Worm (Caenorhabditis elegans) whole organism, mixed stage, embryonic: ENCODE results near the gene W06A11.1.

Source experiments
- M03D4.4 ChIP-seq: sonication (generic microtip); optimal IDR thresholded peaks from 2 replicates; lab custom pipeline; 2017; ENCODE audit warnings: mild to moderate bottlenecking, missing genetic modification characterization, missing compliant biosample characterization
- bed-3 ChIP-seq: fragments of 200-800 bp; sonication (Bioruptor generic); optimal IDR thresholded peaks from 3 replicates; lab custom pipeline; 2018; ENCODE audit warnings: mild to moderate bottlenecking, missing genetic modification characterization, moderate library complexity, missing compliant biosample characterization
- blmp-1 ChIP-seq: fragments of 150-350 bp; optimal IDR thresholded peaks from 2 replicates; lab custom pipeline; 2014; ENCODE audit warnings: missing biosample characterization, missing genetic modification characterization
- ceh-39 ChIP-seq: fragments of 150-350 bp; optimal IDR thresholded peaks from 2 replicates; lab custom pipeline; 2014; ENCODE audit warnings: missing biosample characterization, missing genetic modification characterization
- ceh-43 ChIP-seq: fragments of 200-800 bp; sonication (Bioruptor generic); optimal IDR thresholded peaks from 2 replicates; lab custom pipeline; 2018; ENCODE audit warnings: mild to moderate bottlenecking, missing genetic modification characterization, moderate library complexity, missing compliant biosample characterization
- ceh-83 ChIP-seq: fragments of 200-800 bp; sonication (Bioruptor generic); optimal IDR thresholded peaks from 2 replicates; lab custom pipeline; 2018; ENCODE audit warnings: mild to moderate bottlenecking, missing genetic modification characterization, missing compliant biosample characterization
- ces-1 ChIP-seq: fragments of 150-350 bp; optimal IDR thresholded peaks from 2 replicates; lab custom pipeline; 2014; ENCODE audit warnings: missing biosample characterization, missing genetic modification reagents, missing genetic modification characterization
- cnd-1 ChIP-seq: fragments of 200-800 bp; sonication (Bioruptor generic); optimal IDR thresholded peaks from 2 replicates; lab custom pipeline; 2018; ENCODE audit warnings: mild to moderate bottlenecking, missing genetic modification characterization, missing compliant biosample characterization
- drap-1 ChIP-seq: fragments of 200-800 bp; sonication (Bioruptor generic); optimal IDR thresholded peaks from 3 replicates; lab custom pipeline; 2018; ENCODE audit warnings: mild to moderate bottlenecking, missing genetic modification characterization, missing compliant biosample characterization
- elt-1 ChIP-seq: sonication (generic microtip); optimal IDR thresholded peaks from 2 replicates; lab custom pipeline; 2017; ENCODE audit warnings: missing genetic modification characterization, mild to moderate bottlenecking, missing compliant biosample characterization, antibody characterized with exemption, moderate library complexity, borderline replicate concordance; ENCODE audit not compliant: insufficient read depth
- flh-1 ChIP-seq: fragments of 200-800 bp; sonication (Bioruptor generic); optimal IDR thresholded peaks from 2 replicates; lab custom pipeline; 2018; ENCODE audit warnings: mild to moderate bottlenecking, missing genetic modification characterization, moderate library complexity, missing compliant biosample characterization
- ham-2 ChIP-seq: fragments of 200-800 bp; sonication (Bioruptor generic); optimal IDR thresholded peaks from 2 replicates; lab custom pipeline; 2018; ENCODE audit warnings: mild to moderate bottlenecking, missing genetic modification characterization, missing compliant biosample characterization
- hlh-1 ChIP-seq: fragments of 150-350 bp; optimal IDR thresholded peaks from 2 replicates; lab custom pipeline; 2014; ENCODE audit warnings: missing biosample characterization, missing genetic modification reagents, missing genetic modification characterization
- lin-13 ChIP-seq: fragments of 150-350 bp; optimal IDR thresholded peaks from 2 replicates; lab custom pipeline; 2014; ENCODE audit warnings: missing biosample characterization, missing genetic modification characterization
- lin-32 ChIP-seq: fragments of 200-800 bp; sonication (Bioruptor generic); optimal IDR thresholded peaks from 2 replicates; lab custom pipeline; 2018; ENCODE audit warnings: mild to moderate bottlenecking, missing genetic modification characterization, missing compliant biosample characterization
- lsy-2 ChIP-seq: fragments of 150-350 bp; optimal IDR thresholded peaks from 2 replicates; lab custom pipeline; 2014; ENCODE audit warnings: missing biosample characterization, missing genetic modification characterization
- mep-1 ChIP-seq: fragments of 150-350 bp; optimal IDR thresholded peaks from 2 replicates; lab custom pipeline; 2017; ENCODE audit warnings: missing biosample characterization, missing genetic modification reagents, missing genetic modification characterization, inconsistent platforms
- mls-2 ChIP-seq: sonication (generic microtip); optimal IDR thresholded peaks from 2 replicates; lab custom pipeline; 2016; ENCODE audit warnings: mild to moderate bottlenecking, missing genetic modification characterization, moderate library complexity, missing compliant biosample characterization
- nhr-12 ChIP-seq: fragments of 150-350 bp; optimal IDR thresholded peaks from 2 replicates; lab custom pipeline; 2014; ENCODE audit warnings: missing biosample characterization, missing genetic modification characterization
- nhr-237 ChIP-seq: fragments of 150-350 bp; optimal IDR thresholded peaks from 2 replicates; lab custom pipeline; 2014; ENCODE audit warnings: missing biosample characterization, missing genetic modification characterization
- nhr-28 ChIP-seq: fragments of 150-350 bp; optimal IDR thresholded peaks from 2 replicates; lab custom pipeline; 2014; ENCODE audit warnings: missing biosample characterization, missing genetic modification characterization
- nhr-76 ChIP-seq: sonication (generic microtip); optimal IDR thresholded peaks from 2 replicates; lab custom pipeline; 2017; ENCODE audit warnings: missing biosample characterization, missing genetic modification characterization
- pha-4 ChIP-seq: fragments of 150-350 bp; optimal IDR thresholded peaks from 2 replicates; lab custom pipeline; 2018; ENCODE audit warnings: missing biosample characterization, missing genetic modification reagents, missing genetic modification characterization
- sem-2 ChIP-seq: fragments of 200-800 bp; sonication (Bioruptor generic); optimal IDR thresholded peaks from 2 replicates; lab custom pipeline; 2018; ENCODE audit warnings: mild to moderate bottlenecking, missing genetic modification characterization, missing compliant biosample characterization
- snpc-4 ChIP-seq: fragments of 150-350 bp; optimal IDR thresholded peaks from 2 replicates; lab custom pipeline; 2014; ENCODE audit warnings: missing biosample characterization, missing genetic modification characterization
- sptf-1 ChIP-seq: sonication (generic microtip); optimal IDR thresholded peaks from 2 replicates; lab custom pipeline; 2017; ENCODE audit warnings: mild to moderate bottlenecking, missing genetic modification characterization, moderate library complexity, missing compliant biosample characterization
- tbx-8 ChIP-seq: fragments of 200-800 bp; sonication (Bioruptor generic); optimal IDR thresholded peaks from 2 replicates; lab custom pipeline; 2018; ENCODE audit warnings: mild to moderate bottlenecking, missing genetic modification characterization, moderate library complexity, missing compliant biosample characterization
- unc-120 ChIP-seq: sonication (generic microtip); optimal IDR thresholded peaks from 2 replicates; lab custom pipeline; 2017; ENCODE audit warnings: missing genetic modification characterization, missing compliant biosample characterization; ENCODE audit not compliant: poor library complexity, severe bottlenecking
- unc-39 ChIP-seq: fragments of 150-350 bp; optimal IDR thresholded peaks from 2 replicates; lab custom pipeline; 2014; ENCODE audit warnings: missing biosample characterization, missing genetic modification characterization
- unc-62 ChIP-seq: fragments of 150-350 bp; optimal IDR thresholded peaks from 2 replicates; lab custom pipeline; 2014; ENCODE audit warnings: missing biosample characterization, missing genetic modification reagents, missing genetic modification characterization
- zip-8 ChIP-seq: fragments of 150-350 bp; optimal IDR thresholded peaks from 2 replicates; lab custom pipeline; 2014; ENCODE audit warnings: missing biosample characterization, missing genetic modification characterization
- ztf-11 ChIP-seq: fragments of 150-350 bp; optimal IDR thresholded peaks from 2 replicates; lab custom pipeline; 2014; ENCODE audit warnings: missing biosample characterization, missing genetic modification characterization

Gene W06A11.1

DNA sequence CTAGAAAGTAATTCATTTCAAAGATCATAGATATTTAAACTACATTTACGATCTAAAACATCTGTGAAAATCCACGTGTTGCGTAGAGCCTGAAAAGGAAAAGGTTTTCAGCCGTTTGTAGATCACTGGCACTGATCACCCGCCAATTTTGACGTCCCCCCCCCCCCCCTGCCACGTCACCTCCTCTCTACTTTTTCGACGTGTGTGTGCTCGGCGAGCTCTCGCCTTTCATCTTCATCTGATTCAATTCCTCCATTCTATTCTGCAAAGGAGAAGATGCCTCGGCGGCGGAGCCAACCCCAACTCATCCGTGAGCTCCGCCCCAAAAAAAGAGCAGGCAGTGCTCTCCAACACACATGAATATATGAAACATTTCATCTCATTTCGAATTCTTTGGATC, 13.8 kb downstream of the W06A11.1 start:
- no peak for TF ChIP-seq nhr-28 (tag; lab: Kevin White, UChicago)
- TF ChIP-seq ceh-39 (tag; lab: Kevin White, UChicago), result no peak
- TF ChIP-seq bed-3 (GFP tag; lab: Kevin White, UChicago), result no peak
- TF ChIP-seq flh-1, result no peak
- no peak for TF ChIP-seq snpc-4
- no peak for TF ChIP-seq unc-120
- no peak for TF ChIP-seq blmp-1 (tag; lab: Kevin White, UChicago)
- no peak for TF ChIP-seq pha-4 (tag; lab: Kevin White, UChicago)
- no peak for TF ChIP-seq lsy-2 (tag; lab: Kevin White, UChicago)
- no peak for TF ChIP-seq nhr-237 (tag; lab: Kevin White, UChicago)
- no peak for TF ChIP-seq mls-2 (tag; lab: Kevin White, UChicago)
- no peak for TF ChIP-seq ham-2 (GFP tag; lab: Kevin White, UChicago)
- no peak for TF ChIP-seq elt-1 (tag; lab: Kevin White, UChicago)
- no peak for TF ChIP-seq nhr-12 (tag; lab: Kevin White, UChicago)
- no peak for TF ChIP-seq cnd-1 (tag; lab: Kevin White, UChicago)
- no peak for TF ChIP-seq mep-1
- no peak for TF ChIP-seq tbx-8 (GFP tag; lab: Kevin White, UChicago)

DNA sequence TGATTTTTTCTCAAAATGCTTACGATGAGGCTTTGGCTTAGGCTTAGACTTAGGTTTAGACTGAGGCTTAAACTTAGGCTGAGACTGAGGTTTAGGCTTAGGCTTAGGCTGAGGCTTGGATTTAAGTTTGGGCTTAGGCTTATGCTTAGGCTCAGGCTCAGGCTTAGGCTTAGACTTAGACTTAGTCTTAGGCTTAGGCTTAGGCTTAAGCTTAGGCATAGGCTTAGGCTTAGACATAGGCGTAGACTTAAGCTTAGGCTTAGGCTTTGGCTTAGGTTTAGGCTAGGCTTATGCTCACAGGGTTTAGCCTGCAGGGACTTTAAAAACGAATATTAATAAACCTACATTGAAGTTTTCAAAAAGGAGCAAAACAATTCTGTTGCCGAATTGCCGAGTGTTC, 14.5 kb downstream of the W06A11.1 start:
- TF ChIP-seq ceh-43 (GFP tag; lab: Kevin White, UChicago), result no peak
- no peak for TF ChIP-seq pha-4 (tag; lab: Kevin White, UChicago)
- no peak for TF ChIP-seq nhr-237 (tag; lab: Kevin White, UChicago)
- no peak for TF ChIP-seq ces-1 (GFP tag; lab: Kevin White, UChicago)
- no peak for TF ChIP-seq nhr-28 (tag; lab: Kevin White, UChicago)
- TF ChIP-seq M03D4.4 (tag; lab: Kevin White, UChicago), result no peak
- peak; percentile 19 for TF ChIP-seq ham-2 (GFP tag; lab: Kevin White, UChicago)

DNA sequence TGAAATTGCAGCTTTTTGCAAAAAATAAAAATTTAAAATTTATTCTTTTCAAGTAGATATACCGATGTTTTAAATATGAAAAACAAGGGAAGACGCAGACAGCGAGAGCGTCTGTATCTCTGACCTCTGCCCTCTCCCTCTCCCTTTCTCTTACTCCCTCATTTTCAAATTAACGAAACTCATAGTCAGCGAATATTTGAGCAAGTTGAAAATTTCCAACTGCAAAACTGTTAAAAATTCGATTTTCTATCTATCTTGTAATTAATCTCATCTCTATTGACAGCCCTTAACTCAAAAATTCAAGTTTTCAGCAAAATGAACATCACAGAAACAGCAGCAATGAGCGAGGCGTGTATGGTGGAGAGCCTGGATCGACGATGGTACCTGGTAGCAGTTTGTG, 15.4 kb downstream of the W06A11.1 start, which contains the start of gene R11F4.2:
Gene R11F4.2, plus strand, starts transcription at position 301 of the 400 bp plus-strand sequence.
- TF ChIP-seq drap-1 (GFP tag; lab: Kevin White, UChicago), result no peak
- TF ChIP-seq tbx-8 (GFP tag; lab: Kevin White, UChicago), result no peak
- TF ChIP-seq ztf-11 (tag; lab: Kevin White, UChicago), result no peak
- no peak for TF ChIP-seq M03D4.4 (tag; lab: Kevin White, UChicago)
- TF ChIP-seq pha-4 (tag; lab: Kevin White, UChicago), result no peak
- no peak for TF ChIP-seq sem-2
- TF ChIP-seq nhr-12 (tag; lab: Kevin White, UChicago), result no peak
- no peak for TF ChIP-seq ceh-43 (GFP tag; lab: Kevin White, UChicago)
- no peak for TF ChIP-seq flh-1
- no peak for TF ChIP-seq unc-62
- TF ChIP-seq ham-2 (GFP tag; lab: Kevin White, UChicago), result no peak
- TF ChIP-seq lin-13 (tag; lab: Kevin White, UChicago), result no peak
- TF ChIP-seq nhr-28 (tag; lab: Kevin White, UChicago), result no peak
- no peak for TF ChIP-seq nhr-237 (tag; lab: Kevin White, UChicago)

DNA sequence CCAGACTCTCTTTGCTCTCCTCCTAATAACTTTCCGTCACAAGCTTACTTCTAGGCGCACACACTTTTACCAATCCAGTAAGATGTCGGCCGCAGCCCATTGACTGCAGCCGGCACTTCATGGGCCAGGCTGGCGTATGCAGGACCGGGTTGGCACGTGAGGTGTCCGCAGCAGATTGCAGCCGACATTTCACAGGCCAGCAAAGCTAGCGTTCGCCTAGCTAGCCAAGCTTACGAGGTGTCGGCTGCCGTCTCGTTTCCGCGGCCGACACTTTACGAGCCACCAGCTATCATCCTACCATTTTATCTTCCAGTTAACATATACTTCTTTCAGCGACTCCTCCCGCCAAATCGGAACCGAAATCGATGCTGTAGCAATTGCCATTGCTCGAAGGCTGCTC, 18.2 kb downstream of the W06A11.1 start:
- TF ChIP-seq ces-1 (GFP tag; lab: Kevin White, UChicago) (no peak), unc-62 (no peak), blmp-1 (tag; lab: Kevin White, UChicago) (no peak), bed-3 (GFP tag; lab: Kevin White, UChicago) (no peak)

DNA sequence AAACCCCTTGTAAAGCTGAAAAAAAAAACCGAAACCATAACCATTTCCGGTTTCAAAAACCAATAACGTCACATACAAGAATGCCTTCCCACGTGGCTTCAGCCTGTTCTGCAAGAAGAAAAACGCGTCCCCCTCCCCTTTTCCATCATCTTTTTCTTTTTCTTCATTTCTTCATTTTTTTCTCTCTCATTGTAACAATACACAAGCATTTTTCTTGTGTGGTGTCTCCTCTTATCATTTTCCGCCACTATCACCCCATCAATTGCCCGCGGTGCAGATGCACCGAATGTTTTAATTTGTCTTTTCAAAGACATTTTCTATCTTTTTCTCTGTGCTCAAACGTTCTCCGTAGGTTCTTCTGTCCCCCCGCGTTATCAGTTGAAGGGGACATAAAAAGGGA, 21.8 kb downstream of the W06A11.1 start:
- TF ChIP-seq unc-120 (peak; percentile 13), M03D4.4 (tag; lab: Kevin White, UChicago) (no peak), nhr-237 (tag; lab: Kevin White, UChicago) (no peak), zip-8 (tag; lab: Kevin White, UChicago) (no peak)

DNA sequence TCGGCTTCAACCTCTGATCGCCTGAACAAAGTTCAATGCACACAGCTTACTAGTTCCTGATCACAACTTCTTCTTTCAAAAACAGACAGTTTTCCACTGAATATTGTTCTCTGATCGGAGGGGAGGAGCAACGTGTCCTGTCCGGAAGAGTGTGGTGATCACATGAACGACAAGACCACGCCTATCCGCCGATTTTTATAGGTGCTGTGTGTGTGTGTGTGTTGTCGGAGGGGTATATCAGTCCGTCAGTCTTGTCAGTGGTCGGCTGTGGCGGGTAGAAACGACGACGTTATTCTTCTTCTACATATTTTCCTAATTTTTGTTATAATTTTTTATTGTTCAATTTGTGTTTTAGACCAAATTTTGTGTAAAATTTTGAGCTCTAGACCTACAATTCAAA, 23.4 kb downstream of the W06A11.1 start:
- TF ChIP-seq hlh-1 (tag; lab: Kevin White, UChicago), result no peak
- TF ChIP-seq drap-1 (GFP tag; lab: Kevin White, UChicago), result no peak
- TF ChIP-seq lin-13 (tag; lab: Kevin White, UChicago), result no peak
- no peak for TF ChIP-seq lin-32 (GFP tag; lab: Kevin White, UChicago)
- TF ChIP-seq bed-3 (GFP tag; lab: Kevin White, UChicago), result no peak
- TF ChIP-seq unc-39, result no peak
- no peak for TF ChIP-seq ceh-43 (GFP tag; lab: Kevin White, UChicago)
- no peak for TF ChIP-seq unc-62
- TF ChIP-seq nhr-76 (tag; lab: Kevin White, UChicago), result no peak
- TF ChIP-seq ceh-83, result no peak
- TF ChIP-seq sptf-1, result no peak
- TF ChIP-seq unc-120, result no peak
- no peak for TF ChIP-seq nhr-28 (tag; lab: Kevin White, UChicago)
- no peak for TF ChIP-seq lsy-2 (tag; lab: Kevin White, UChicago)
- no peak for TF ChIP-seq zip-8 (tag; lab: Kevin White, UChicago)
